Fruit fly (Drosophila melanogaster): Measurements from ENCODE around the gene CG31115.

CG31115 gene

dm6 chr3R:25056016-25056415, 19.3 kb downstream of the CG31115 start, which contains the start of the genes CG31111 and stac (continued):
- TF ChIP-seq Fer1 (GFP tag; optimal IDR thresholded peaks at IDR 0.05) (peak; percentile 51), chif (GFP tag; optimal IDR thresholded peaks at IDR 0.05) (no peak), Lpt (GFP tag; optimal IDR thresholded peaks at IDR 0.05) (no peak), CG8089 (GFP tag; optimal IDR thresholded peaks at IDR 0.05) (no peak), grn (GFP tag; optimal IDR thresholded peaks at IDR 0.05) (peak; percentile 90), CG12299 (tag; optimal IDR thresholded peaks at IDR 0.05) (no peak), CG9437 (GFP tag; optimal IDR thresholded peaks at IDR 0.05) (no peak), CG3726 (GFP tag; IDR thresholded peaks at IDR 0.05) (no peak), CG3065 (GFP tag; optimal IDR thresholded peaks at IDR 0.05) (no peak), CG11456 (GFP tag; IDR thresholded peaks at IDR 0.05) (no peak), Dad (GFP tag; optimal IDR thresholded peaks at IDR 0.05) (no peak), aop (GFP tag; IDR thresholded peaks at IDR 0.05) (no peak), CG6272 (GFP tag; IDR thresholded peaks at IDR 0.05) (no peak), nmo (GFP tag; optimal IDR thresholded peaks at IDR 0.05) (no peak), gt (GFP tag; IDR thresholded peaks at IDR 0.05) (no peak), cato (GFP tag; optimal IDR thresholded peaks at IDR 0.05; ENCODE audit: borderline replicate concordance) (no peak), sug (tag; optimal IDR thresholded peaks at IDR 0.05) (peak; percentile 14), Opbp (GFP tag; IDR thresholded peaks at IDR 0.05; ENCODE audit: partially characterized antibody) (no peak), knrl (GFP tag; IDR thresholded peaks at IDR 0.05; ENCODE audit: partially characterized antibody) (no peak), ash1 (GFP tag; optimal IDR thresholded peaks at IDR 0.05) (no peak), caup (GFP tag; optimal IDR thresholded peaks at IDR 0.05; ENCODE audit: severe bottlenecking) (no peak), CG8944 (GFP tag; optimal IDR thresholded peaks at IDR 0.05) (no peak), psq (GFP tag; optimal IDR thresholded peaks at IDR 0.05) (no peak), CG1024 (GFP tag; IDR thresholded peaks at IDR 0.05) (no peak), NfI (GFP tag; optimal IDR thresholded peaks at IDR 0.05) (no peak), CG32767 (GFP tag; IDR thresholded peaks at IDR 0.05) (no peak), Ptx1 (GFP tag; IDR thresholded peaks at IDR 0.05) (no peak), CG13287 (GFP tag; IDR thresholded peaks at IDR 0.05; ENCODE audit: partially characterized antibody) (peak; percentile 37; the same call in 1 of the 2 replicates), CG10543 (GFP tag; optimal IDR thresholded peaks at IDR 0.05) (no peak), schlank (tag; optimal IDR thresholded peaks at IDR 0.05) (no peak), Sry-δ (GFP tag; optimal IDR thresholded peaks at IDR 0.05) (peak; percentile 4), cas (GFP tag; IDR thresholded peaks at IDR 0.05) (no peak), Side (GFP tag; optimal IDR thresholded peaks at IDR 0.05) (no peak), fd64A (GFP tag; optimal IDR thresholded peaks at IDR 0.05) (no peak), Dref (GFP tag; IDR thresholded peaks at IDR 0.05) (peak; percentile 66), stc (GFP tag; IDR thresholded peaks at IDR 0.05) (no peak), crp (GFP tag; optimal IDR thresholded peaks at IDR 0.05) (peak in 1 of 2 experiments; percentile 17), CkIIα-i1 (GFP tag; IDR thresholded peaks at IDR 0.05) (no peak), Dek (tag; optimal IDR thresholded peaks at IDR 0.05) (no peak), CG34376 (GFP tag; optimal IDR thresholded peaks at IDR 0.05) (peak; percentile 17), CG6654 (GFP tag; optimal IDR thresholded peaks at IDR 0.05) (no peak), Asciz (GFP tag; optimal IDR thresholded peaks at IDR 0.05) (no peak), ranshi (GFP tag; IDR thresholded peaks at IDR 0.05) (no peak), Sox102F (GFP tag; optimal IDR thresholded peaks at IDR 0.05) (no peak), NFAT (GFP tag; IDR thresholded peaks at IDR 0.05) (no peak), Optix (GFP tag; IDR thresholded peaks at IDR 0.05) (no peak), bsh (GFP tag; optimal IDR thresholded peaks at IDR 0.05) (no peak), TFAM (GFP tag; optimal IDR thresholded peaks at IDR 0.05) (no peak), Oaz (GFP tag; IDR thresholded peaks at IDR 0.05) (no peak), pb (GFP tag; optimal IDR thresholded peaks at IDR 0.05) (no peak), CG10654 (GFP tag; optimal IDR thresholded peaks at IDR 0.05) (no peak), CG13424 (tag; optimal IDR thresholded peaks at IDR 0.05) (no peak)
